Fruit fly (Drosophila melanogaster) whole organism, embryonic: Measurements from ENCODE around the gene CG9775.
A peak's percentile ranks its signal among the peaks of the same experiment; 100 is the strongest.

Source experiments
- Blimp-1 ChIP-seq: fragments of 200-800 bp; sonication (Bioruptor generic); optimal IDR thresholded peaks from 3 replicates; lab custom pipeline; 2018; ENCODE audit warnings: missing biosample characterization, missing genetic modification characterization, mild to moderate bottlenecking, moderate library complexity, missing genetic modification reagents
- CG10274 ChIP-seq: fragments of 200-800 bp; sonication (Bioruptor generic); optimal IDR thresholded peaks from 3 replicates; lab custom pipeline; 2017; ENCODE audit warnings: missing biosample characterization, mild to moderate bottlenecking, missing genetic modification characterization
- CG11723 ChIP-seq: fragments of 200-800 bp; sonication (Bioruptor generic); optimal IDR thresholded peaks from 2 replicates; lab custom pipeline; 2017; ENCODE audit warnings: missing biosample characterization, mild to moderate bottlenecking, missing genetic modification characterization
- CG12155 ChIP-seq: fragments of 200-800 bp; sonication (Bioruptor generic); optimal IDR thresholded peaks from 3 replicates; lab custom pipeline; 2016; ENCODE audit warnings: missing biosample characterization, missing genetic modification characterization
- CG12659 ChIP-seq: fragments of 200-800 bp; sonication (Bioruptor generic); optimal IDR thresholded peaks from 3 replicates; lab custom pipeline; 2017; ENCODE audit warnings: mild to moderate bottlenecking, missing biosample characterization, missing genetic modification reagents, missing genetic modification characterization
- CG12942 ChIP-seq: fragments of 200-800 bp; sonication (Bioruptor generic); optimal IDR thresholded peaks from 3 replicates; lab custom pipeline; 2016; ENCODE audit warnings: missing biosample characterization, missing genetic modification characterization
- CG13624 ChIP-seq: fragments of 200-800 bp; sonication (Bioruptor generic); optimal IDR thresholded peaks from 2 replicates; lab custom pipeline; 2016; ENCODE audit warnings: missing biosample characterization, missing genetic modification characterization
- CG13775 ChIP-seq: fragments of 200-800 bp; sonication (Bioruptor generic); optimal IDR thresholded peaks from 3 replicates; lab custom pipeline; 2017; ENCODE audit warnings: missing biosample characterization, mild to moderate bottlenecking, missing genetic modification characterization
- CG31365 ChIP-seq: fragments of 200-800 bp; sonication (Bioruptor generic); optimal IDR thresholded peaks from 2 replicates; lab custom pipeline; 2018; ENCODE audit warnings: missing biosample characterization, mild to moderate bottlenecking, missing genetic modification characterization
- CG32532 ChIP-seq: fragments of 200-800 bp; sonication (Bioruptor generic); IDR thresholded peaks from 2 replicates; pipeline ENCODE4 v1.3.6; 2022; ENCODE audit warnings: missing biosample characterization, missing genetic modification characterization
- CG32772 ChIP-seq: fragments of 200-800 bp; sonication (Bioruptor generic); IDR thresholded peaks from 2 replicates; pipeline ENCODE4 v1.3.6; 2022; ENCODE audit warnings: missing biosample characterization, missing genetic modification characterization
- CG33213 ChIP-seq: fragments of 200-800 bp; sonication (Bioruptor generic); optimal IDR thresholded peaks from 3 replicates; lab custom pipeline; 2016; ENCODE audit warnings: missing biosample characterization, missing genetic modification characterization
- CG3407 ChIP-seq: fragments of 200-800 bp; sonication (Bioruptor generic); optimal IDR thresholded peaks from 2 replicates; lab custom pipeline; 2018; ENCODE audit warnings: missing biosample characterization, mild to moderate bottlenecking, missing genetic modification characterization
- CG7928 ChIP-seq: fragments of 200-800 bp; sonication (Bioruptor generic); optimal IDR thresholded peaks from 2 replicates; lab custom pipeline; 2017; ENCODE audit warnings: missing biosample characterization, mild to moderate bottlenecking, missing genetic modification characterization
- CG8924 ChIP-seq: fragments of 200-800 bp; optimal IDR thresholded peaks from 3 replicates; lab custom pipeline; 2019; ENCODE audit warnings: missing biosample characterization, mild to moderate bottlenecking, missing genetic modification characterization, moderate library complexity
- CG9797 ChIP-seq: fragments of 200-800 bp; sonication (Bioruptor generic); optimal IDR thresholded peaks from 3 replicates; lab custom pipeline; 2018; ENCODE audit warnings: missing biosample characterization, mild to moderate bottlenecking, missing genetic modification characterization
- Chrac-16 ChIP-seq: fragments of 200-800 bp; sonication (Bioruptor generic); optimal IDR thresholded peaks from 3 replicates; lab custom pipeline; 2016; ENCODE audit warnings: missing biosample characterization, missing genetic modification characterization
- D19B ChIP-seq: fragments of 200-800 bp; sonication (Bioruptor generic); optimal IDR thresholded peaks from 2 replicates; lab custom pipeline; 2017; ENCODE audit warnings: missing biosample characterization, mild to moderate bottlenecking, missing genetic modification characterization
- Dll ChIP-seq: fragments of 200-800 bp; sonication (Bioruptor generic); IDR thresholded peaks from 4 replicates; pipeline ENCODE4 v1.3.6; 2022; ENCODE audit warnings: missing biosample characterization, missing genetic modification characterization; ENCODE audit not compliant: partially characterized antibody
- Fer2 ChIP-seq: fragments of 200-800 bp; sonication (Bioruptor generic); optimal IDR thresholded peaks from 2 replicates; lab custom pipeline; 2018; ENCODE audit warnings: missing biosample characterization, mild to moderate bottlenecking, missing genetic modification characterization, moderate library complexity
- HHEX ChIP-seq: fragments of 200-800 bp; sonication (Bioruptor generic); optimal IDR thresholded peaks from 3 replicates; lab custom pipeline; 2017; ENCODE audit warnings: missing biosample characterization, mild to moderate bottlenecking, missing genetic modification characterization, missing genetic modification reagents
- Hand ChIP-seq: fragments of 200-800 bp; sonication (Bioruptor generic); optimal IDR thresholded peaks from 2 replicates; lab custom pipeline; 2017; ENCODE audit warnings: mild to moderate bottlenecking, missing biosample characterization, missing genetic modification reagents, missing genetic modification characterization
- Lpt ChIP-seq: fragments of >200 bp; optimal IDR thresholded peaks from 2 replicates; lab custom pipeline; 2018; ENCODE audit warnings: missing biosample characterization, missing genetic modification characterization
- Max ChIP-seq: fragments of 200-800 bp; sonication (Bioruptor generic); optimal IDR thresholded peaks from 2 replicates; lab custom pipeline; 2016; ENCODE audit warnings: missing biosample characterization, mild to moderate bottlenecking, missing genetic modification characterization
- NFAT ChIP-seq: fragments of 200-800 bp; sonication (Bioruptor generic); IDR thresholded peaks from 2 replicates; pipeline ENCODE4 v1.3.6; 2022; ENCODE audit warnings: missing biosample characterization, missing genetic modification characterization
- Pdp1 ChIP-seq, 2 experiments: fragments of 200-800 bp; sonication (Bioruptor generic); optimal IDR thresholded peaks; 3 replicates each; lab custom pipeline; 2016; ENCODE audit warnings: missing biosample characterization in 2 of 2, missing genetic modification characterization in 2 of 2, mild to moderate bottlenecking in 1 of 2, moderate library complexity in 1 of 2
- Spps ChIP-seq: fragments of 200-800 bp; sonication (Bioruptor generic); optimal IDR thresholded peaks from 2 replicates; lab custom pipeline; 2018; ENCODE audit warnings: missing biosample characterization, mild to moderate bottlenecking, missing genetic modification characterization
- Usf ChIP-seq: fragments of 200-800 bp; sonication (Bioruptor generic); optimal IDR thresholded peaks from 2 replicates; lab custom pipeline; 2017; ENCODE audit warnings: missing genotype, missing biosample characterization, missing genetic modification characterization
- YL-1 ChIP-seq: fragments of 200-800 bp; sonication (Bioruptor generic); optimal IDR thresholded peaks from 3 replicates; lab custom pipeline; 2017; ENCODE audit warnings: missing biosample characterization, mild to moderate bottlenecking, missing genetic modification characterization
- bigmax ChIP-seq: fragments of 200-800 bp; sonication (Bioruptor generic); optimal IDR thresholded peaks from 2 replicates; lab custom pipeline; 2018; ENCODE audit warnings: missing biosample characterization, mild to moderate bottlenecking, missing genetic modification characterization
- bsh ChIP-seq, 2 experiments: fragments of 200-800 bp; sonication (Bioruptor generic); optimal IDR thresholded peaks; 2 replicates each; lab custom pipeline; 2017 to 2018; ENCODE audit warnings: mild to moderate bottlenecking in 2 of 2, missing biosample characterization in 2 of 2, missing genetic modification characterization in 2 of 2, moderate library complexity in 1 of 2
- cas ChIP-seq: fragments of 200-800 bp; sonication (Bioruptor generic); IDR thresholded peaks from 2 replicates; pipeline ENCODE4 v1.3.6; 2022; ENCODE audit warnings: missing biosample characterization, missing genetic modification characterization
- chinmo ChIP-seq: fragments of 200-800 bp; sonication (Bioruptor generic); IDR thresholded peaks from 4 replicates; pipeline ENCODE4 v1.3.6; 2022; ENCODE audit warnings: missing biosample characterization, missing genetic modification characterization; ENCODE audit not compliant: partially characterized antibody
- croc ChIP-seq: fragments of 200-800 bp; sonication (Bioruptor generic); conservative IDR thresholded peaks from 3 replicates; pipeline ENCODE4 v1.3.6; 2022; ENCODE audit warnings: missing biosample characterization, missing genetic modification characterization
- danr ChIP-seq: fragments of 200-800 bp; sonication (Bioruptor generic); IDR thresholded peaks from 2 replicates; pipeline ENCODE4 v1.3.6; 2022; ENCODE audit warnings: missing biosample characterization, missing genetic modification characterization
- fru ChIP-seq: fragments of >200 bp; optimal IDR thresholded peaks from 2 replicates; lab custom pipeline; 2017
- hth ChIP-seq: fragments of >200 bp; optimal IDR thresholded peaks from 2 replicates; lab custom pipeline; 2017; ENCODE audit warnings: inconsistent platforms
- lola ChIP-seq, 3 experiments: fragments of >200 bp in 2 of 3; fragments of 200-800 bp in 1 of 3; sonication (Bioruptor generic) in 1 of 3; optimal IDR thresholded peaks; 2 replicates each; lab custom pipeline; 2017 to 2019; ENCODE audit warnings: missing biosample characterization in 3 of 3, missing genetic modification characterization in 3 of 3, mild to moderate bottlenecking in 1 of 3, moderate library complexity in 1 of 3
- maf-S ChIP-seq: fragments of 200-800 bp; sonication (Bioruptor generic); optimal IDR thresholded peaks from 2 replicates; lab custom pipeline; 2016; ENCODE audit warnings: missing biosample characterization, missing genetic modification characterization
- mam ChIP-seq: fragments of 200-800 bp; sonication (Bioruptor generic); optimal IDR thresholded peaks from 3 replicates; lab custom pipeline; 2016; ENCODE audit warnings: missing biosample characterization, missing genetic modification characterization
- mirr ChIP-seq: fragments of 200-800 bp; sonication (Bioruptor generic); optimal IDR thresholded peaks from 3 replicates; lab custom pipeline; 2018; ENCODE audit warnings: missing biosample characterization, mild to moderate bottlenecking, missing genetic modification characterization
- nmo ChIP-seq: fragments of 200-800 bp; sonication (Bioruptor generic); optimal IDR thresholded peaks from 2 replicates; lab custom pipeline; 2018; ENCODE audit warnings: missing biosample characterization, mild to moderate bottlenecking, missing genetic modification characterization, moderate library complexity
- prd ChIP-seq, 3 experiments: fragments of >200 bp in 2 of 3; fragments of 200-800 bp in 1 of 3; sonication (Bioruptor generic) in 1 of 3; optimal IDR thresholded peaks in 2 of 3; IDR thresholded peaks in 1 of 3; 2 replicates in 2 of 3; 3 replicates in 1 of 3; pipeline versions ENCODE4 v1.3.6 to Lab custom; 2017 to 2022; ENCODE audit warnings: missing biosample characterization in 1 of 3, missing genetic modification characterization in 1 of 3
- slou ChIP-seq: fragments of 200-800 bp; sonication (Bioruptor generic); optimal IDR thresholded peaks from 3 replicates; lab custom pipeline; 2016; ENCODE audit warnings: missing biosample characterization, missing genetic modification characterization
- sug ChIP-seq: fragments of 200-800 bp; optimal IDR thresholded peaks from 2 replicates; lab custom pipeline; 2019; ENCODE audit warnings: missing biosample characterization, mild to moderate bottlenecking, missing genetic modification characterization, moderate library complexity
- tio ChIP-seq: fragments of 200-800 bp; sonication (Bioruptor generic); optimal IDR thresholded peaks from 2 replicates; lab custom pipeline; 2017; ENCODE audit warnings: missing biosample characterization, missing genetic modification characterization, inconsistent platforms
- tll ChIP-seq, 2 experiments: fragments of 200-800 bp in 1 of 2; fragments of >200 bp in 1 of 2; sonication (Bioruptor generic) in 1 of 2; optimal IDR thresholded peaks; 2 replicates each; lab custom pipeline; 2017 to 2019; ENCODE audit warnings: missing biosample characterization in 2 of 2, missing genetic modification characterization in 2 of 2, mild to moderate bottlenecking in 1 of 2, moderate library complexity in 1 of 2
- tx ChIP-seq: fragments of 200-800 bp; sonication (Bioruptor generic); optimal IDR thresholded peaks from 2 replicates; lab custom pipeline; 2016; ENCODE audit warnings: missing biosample characterization, missing genetic modification characterization

CG9775 gene

DNA sequence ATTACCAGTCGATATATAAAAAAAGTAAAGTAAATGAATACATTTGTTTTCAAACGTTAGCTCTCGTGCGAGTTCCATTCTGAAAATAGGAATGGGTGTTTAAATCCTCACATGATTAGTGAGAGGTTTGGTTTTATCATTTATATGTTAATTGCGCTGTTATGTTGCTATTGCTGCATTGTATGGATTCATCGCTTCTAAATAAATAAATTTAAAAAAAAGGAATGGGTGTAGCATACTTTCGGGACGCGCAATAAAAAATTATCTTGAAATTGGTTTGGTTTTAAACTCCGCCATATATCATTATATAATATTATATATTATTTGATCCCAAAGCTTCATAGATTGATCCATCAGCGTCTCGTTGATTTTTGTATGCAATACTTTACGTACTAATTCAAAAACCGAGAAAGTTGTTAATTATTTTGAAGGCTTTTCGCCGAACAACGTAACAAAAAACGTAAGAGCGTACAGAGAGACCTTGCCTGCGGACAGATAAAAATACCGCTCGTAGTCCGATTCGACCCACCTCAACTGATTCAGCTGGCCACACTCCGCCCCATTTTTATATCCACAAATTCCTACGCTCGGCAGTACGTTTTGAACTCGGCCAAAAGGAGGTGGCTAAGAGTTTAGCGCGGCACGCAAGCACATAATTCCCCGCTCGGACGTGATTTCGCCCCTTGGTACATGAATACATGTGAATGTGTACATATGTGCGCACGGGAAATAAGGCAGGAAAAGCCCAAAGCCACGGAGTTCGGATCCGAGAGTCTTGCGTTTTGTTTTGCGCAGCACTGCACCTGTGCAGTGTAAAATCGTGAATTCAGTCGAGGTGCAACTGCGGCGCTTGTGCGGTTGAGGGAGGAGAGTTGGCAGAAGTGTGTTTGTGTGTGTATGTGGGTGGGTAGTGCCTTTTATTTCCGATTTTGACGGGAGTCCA is 17.6 kb upstream of the CG9775 start, which contains the start of gene smash (continued):
- TF ChIP-seq CG32532 (GFP tag; lab: Robert Waterston, UW) (peak; percentile 58), D19B (GFP tag; lab: Kevin White, UChicago) (no peak), Lpt (GFP tag; lab: Kevin White, UChicago) (no peak), croc (GFP tag; lab: Robert Waterston, UW) (no peak), lola (GFP tag; optimal IDR thresholded peaks at IDR 0.05; lab: Kevin White, UChicago) (no peak), tio (GFP tag; lab: Kevin White, UChicago) (no peak), Fer2 (tag; lab: Kevin White, UChicago) (no peak), Max (GFP tag; lab: Kevin White, UChicago) (peak; percentile 10), nmo (GFP tag; lab: Kevin White, UChicago) (peak; percentile 58), Usf (no peak), danr (GFP tag; lab: Robert Waterston, UW) (no peak), Blimp-1 (no peak), CG3407 (GFP tag; lab: Kevin White, UChicago) (no peak), CG8924 (tag; lab: Kevin White, UChicago) (peak; percentile 40), Chrac-16 (no peak), NFAT (GFP tag; lab: Robert Waterston, UW) (peak; percentile 76), maf-S (GFP tag; lab: Kevin White, UChicago) (peak; percentile 21), CG31365 (no peak), tll (GFP tag; optimal IDR thresholded peaks at IDR 0.05; lab: Kevin White, UChicago) (no peak), CG13624 (GFP tag; lab: Kevin White, UChicago) (peak; percentile 27), fru (lab: Kevin White, UChicago) (no peak), chinmo (no peak), Hand (GFP tag; lab: Kevin White, UChicago) (no peak), CG10274 (GFP tag; lab: Kevin White, UChicago) (peak; percentile 6), CG33213 (GFP tag; lab: Kevin White, UChicago) (peak; percentile 98), CG11723 (no peak), prd (optimal IDR thresholded peaks at IDR 0.05; lab: Kevin White, UChicago) (no peak), prd (GFP tag; IDR thresholded peaks at IDR 0.05; lab: Robert Waterston, UW) (peak; percentile 31; the same call in 1 of the 3 replicates), Dll (0 out of 4 replicates have a peak, but pooled peaks have one; percentile 34), bsh (GFP tag; optimal IDR thresholded peaks at IDR 0.05; lab: Kevin White, UChicago) (peak in 1 of 2 experiments; percentile 39), bigmax (GFP tag; lab: Kevin White, UChicago) (no peak), HHEX (peak; percentile 14), slou (GFP tag; lab: Kevin White, UChicago) (no peak), CG12155 (no peak), CG12659 (GFP tag; lab: Kevin White, UChicago) (peak; percentile 77), YL-1 (GFP tag; lab: Kevin White, UChicago) (peak; percentile 26), cas (GFP tag; lab: Robert Waterston, UW) (no peak), Pdp1 (GFP tag; optimal IDR thresholded peaks at IDR 0.05; lab: Kevin White, UChicago) (peak in 1 of 2 experiments; percentile 98), CG12942 (GFP tag; lab: Kevin White, UChicago) (no peak), CG13775 (no peak), hth (lab: Kevin White, UChicago) (no peak), mam (no peak), mirr (peak; percentile 17), Spps (no peak), CG9797 (GFP tag; lab: Kevin White, UChicago) (peak; percentile 95), tx (GFP tag; lab: Kevin White, UChicago) (no peak), sug (no peak), CG7928 (GFP tag; lab: Kevin White, UChicago) (no peak), CG32772 (GFP tag; lab: Robert Waterston, UW) (no peak)
